Fruit fly (Drosophila melanogaster) whole organism, wandering third instar larva: ENCODE results near the gene Lgr1.

Source experiments
- Abd-B ChIP-seq: fragments of >200 bp; optimal IDR thresholded peaks from 2 replicates; lab custom pipeline; 2017; ENCODE audit warnings: missing biosample characterization, missing genetic modification characterization
- CG32264 ChIP-seq: fragments of 200-800 bp; sonication (Bioruptor generic); optimal IDR thresholded peaks from 2 replicates; lab custom pipeline; 2016; ENCODE audit warnings: missing biosample characterization, missing genetic modification characterization
- CG9705 ChIP-seq: fragments of 200-800 bp; sonication (Bioruptor generic); optimal IDR thresholded peaks from 2 replicates; lab custom pipeline; 2018; ENCODE audit warnings: missing biosample characterization, mild to moderate bottlenecking, missing genetic modification characterization
- CrebA ChIP-seq: fragments of 200-800 bp; sonication (Bioruptor generic); optimal IDR thresholded peaks from 2 replicates; lab custom pipeline; 2016; ENCODE audit warnings: missing biosample characterization, mild to moderate bottlenecking, missing genetic modification characterization, borderline replicate concordance
- Dfd ChIP-seq: fragments of >200 bp; optimal IDR thresholded peaks from 2 replicates; lab custom pipeline; 2017; ENCODE audit warnings: missing biosample characterization, missing genetic modification characterization
- Dif ChIP-seq: fragments of 200-275, 200-300 bp; sonication (Bioruptor generic); optimal IDR thresholded peaks from 2 replicates; lab custom pipeline; 2018; ENCODE audit warnings: missing biosample characterization, missing genetic modification characterization; ENCODE audit not compliant: partially characterized antibody
- GATAd ChIP-seq: sonication (Bioruptor generic); optimal IDR thresholded peaks from 2 replicates; lab custom pipeline; 2016; ENCODE audit warnings: missing biosample characterization, missing genetic modification characterization
- HLH106 ChIP-seq: fragments of 200-800 bp; optimal IDR thresholded peaks from 3 replicates; lab custom pipeline; 2019; ENCODE audit warnings: missing biosample characterization, mild to moderate bottlenecking, missing genetic modification characterization, moderate library complexity
- Hnf4 ChIP-seq: fragments of 200-800 bp; sonication (Bioruptor generic); optimal IDR thresholded peaks from 2 replicates; lab custom pipeline; 2016; ENCODE audit warnings: missing biosample characterization, mild to moderate bottlenecking, missing genetic modification characterization
- Hr78 ChIP-seq: fragments of >200 bp; optimal IDR thresholded peaks from 2 replicates; lab custom pipeline; 2017; ENCODE audit warnings: missing biosample characterization, missing genetic modification characterization
- Hr83 ChIP-seq: fragments of 200-300 bp; sonication (Bioruptor generic); optimal IDR thresholded peaks from 2 replicates; lab custom pipeline; 2016; ENCODE audit warnings: missing biosample characterization, mild to moderate bottlenecking, missing genetic modification characterization, moderate library complexity; ENCODE audit not compliant: poor library complexity, severe bottlenecking
- Jra ChIP-seq: sonication (Bioruptor generic); optimal IDR thresholded peaks from 2 replicates; lab custom pipeline; 2016; ENCODE audit warnings: missing biosample characterization, missing genetic modification characterization
- Mio ChIP-seq: sonication (Bioruptor generic); optimal IDR thresholded peaks from 2 replicates; lab custom pipeline; 2016; ENCODE audit warnings: missing biosample characterization, missing genetic modification characterization
- Myc ChIP-seq: fragments of >200 bp; optimal IDR thresholded peaks from 2 replicates; lab custom pipeline; 2017
- N ChIP-seq: fragments of >200 bp; optimal IDR thresholded peaks from 2 replicates; lab custom pipeline; 2018; ENCODE audit warnings: missing biosample characterization, missing external identifiers, missing genetic modification characterization
- OdsH ChIP-seq: fragments of 200-800 bp; sonication (Bioruptor generic); optimal IDR thresholded peaks from 2 replicates; lab custom pipeline; 2016; ENCODE audit warnings: missing biosample characterization, mild to moderate bottlenecking, missing genetic modification characterization
- Rel ChIP-seq, 2 experiments: fragments of 200-800 bp; sonication (Bioruptor generic) in 1 of 2; optimal IDR thresholded peaks; 2 replicates in 1 of 2; 3 replicates in 1 of 2; lab custom pipeline; 2016 to 2019; ENCODE audit warnings: mild to moderate bottlenecking in 2 of 2, missing biosample characterization in 2 of 2, missing genetic modification characterization in 2 of 2, moderate library complexity in 1 of 2
- Sp1 ChIP-seq: fragments of 200-800 bp; sonication (Bioruptor generic); optimal IDR thresholded peaks from 3 replicates; lab custom pipeline; 2019; ENCODE audit warnings: missing biosample characterization, mild to moderate bottlenecking, missing genetic modification characterization, moderate library complexity
- brk ChIP-seq: fragments of 200-800 bp; sonication (Bioruptor generic); optimal IDR thresholded peaks from 2 replicates; lab custom pipeline; 2016; ENCODE audit warnings: missing biosample characterization, mild to moderate bottlenecking, missing genetic modification characterization
- dl ChIP-seq, 2 experiments: fragments of 175-275, 200-275 bp in 1 of 2; fragments of 200-275 bp in 1 of 2; sonication (Bioruptor generic); optimal IDR thresholded peaks; lab custom pipeline; 2018; ENCODE audit warnings: mild to moderate bottlenecking in 2 of 2, missing biosample characterization in 2 of 2, missing genetic modification characterization in 2 of 2, moderate library complexity in 2 of 2; ENCODE audit not compliant: partially characterized antibody in 2 of 2, insufficient read depth in 1 of 2
- dmrt93B ChIP-seq: fragments of 200-800 bp; sonication (Bioruptor generic); optimal IDR thresholded peaks from 2 replicates; lab custom pipeline; 2018; ENCODE audit warnings: missing biosample characterization, mild to moderate bottlenecking, missing genetic modification characterization
- dsf ChIP-seq: sonication (Bioruptor generic); optimal IDR thresholded peaks from 2 replicates; lab custom pipeline; 2016; ENCODE audit warnings: missing biosample characterization, missing genetic modification characterization, borderline replicate concordance
- ey ChIP-seq: fragments of 200-800 bp; sonication (Bioruptor generic); optimal IDR thresholded peaks from 2 replicates; lab custom pipeline; 2016; ENCODE audit warnings: missing biosample characterization, missing genetic modification characterization
- foxo ChIP-seq, 2 experiments: fragments of 200-800 bp; sonication (Bioruptor generic); optimal IDR thresholded peaks; 2 replicates in 1 of 2; 3 replicates in 1 of 2; lab custom pipeline; 2016 to 2017; ENCODE audit warnings: missing biosample characterization in 2 of 2, missing genetic modification characterization in 2 of 2
- h ChIP-seq: fragments of 200-800 bp; sonication (Bioruptor generic); optimal IDR thresholded peaks from 3 replicates; lab custom pipeline; 2016; ENCODE audit warnings: missing biosample characterization, mild to moderate bottlenecking, missing genetic modification characterization
- jim ChIP-seq: fragments of 175-275, 200-325 bp; sonication (Bioruptor generic); optimal IDR thresholded peaks from 2 replicates; lab custom pipeline; 2016; ENCODE audit warnings: missing biosample characterization, mild to moderate bottlenecking, missing genetic modification characterization
- lola ChIP-seq: fragments of >200 bp; optimal IDR thresholded peaks from 2 replicates; lab custom pipeline; 2017; ENCODE audit warnings: missing biosample characterization, missing genetic modification characterization
- pan ChIP-seq: fragments of >200 bp; optimal IDR thresholded peaks from 2 replicates; lab custom pipeline; 2017
- sage ChIP-seq: fragments of 200-800 bp; sonication (Bioruptor generic); optimal IDR thresholded peaks from 2 replicates; lab custom pipeline; 2016; ENCODE audit warnings: missing biosample characterization, mild to moderate bottlenecking, missing genetic modification characterization
- sv ChIP-seq: fragments of 200-800 bp; sonication (Bioruptor generic); optimal IDR thresholded peaks from 3 replicates; lab custom pipeline; 2016; ENCODE audit warnings: missing biosample characterization, missing genetic modification characterization
- tai ChIP-seq: sonication (Bioruptor generic); optimal IDR thresholded peaks from 2 replicates; lab custom pipeline; 2016; ENCODE audit warnings: missing biosample characterization, missing genetic modification characterization
- usp ChIP-seq: fragments of >200 bp; optimal IDR thresholded peaks from 2 replicates; lab custom pipeline; 2017; ENCODE audit warnings: missing biosample characterization, missing genetic modification characterization
- woc ChIP-seq: sonication (Bioruptor generic); optimal IDR thresholded peaks from 2 replicates; lab custom pipeline; 2016; ENCODE audit warnings: missing biosample characterization, mild to moderate bottlenecking, missing genetic modification characterization

Gene Lgr1

DNA sequence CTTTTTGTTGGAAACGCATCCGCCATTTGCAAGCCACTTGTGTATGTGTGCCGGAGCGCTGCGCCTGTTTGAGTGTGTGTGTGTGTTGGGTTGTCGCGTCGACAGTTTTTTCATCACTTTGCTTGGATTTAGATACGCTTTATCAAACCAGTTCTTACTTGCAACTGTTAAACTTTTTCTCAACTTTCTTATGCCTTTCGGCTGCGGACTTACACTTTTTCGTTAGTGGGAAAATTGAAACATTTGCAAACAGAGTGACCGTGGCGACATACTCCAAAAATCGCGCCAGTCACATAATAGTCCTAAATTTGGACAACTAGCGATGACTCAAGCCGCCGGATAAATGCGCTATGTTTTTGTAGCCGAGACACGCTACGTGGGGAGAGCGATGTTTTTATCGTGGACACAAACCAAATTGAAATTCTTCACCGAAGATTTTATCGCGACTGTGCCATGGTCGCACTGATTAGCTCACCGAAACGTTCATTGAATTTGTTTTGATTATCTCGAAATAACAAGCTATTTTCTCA is 43.3 kb upstream of the Lgr1 start, which contains the start of the genes alt and CG7655 (continued):
- no peak for TF ChIP-seq GATAd (GFP tag; lab: Kevin White, UChicago)
- no peak for TF ChIP-seq CG9705 (GFP tag; lab: Kevin White, UChicago)
- no peak for TF ChIP-seq Abd-B (GFP tag; lab: Kevin White, UChicago)

DNA sequence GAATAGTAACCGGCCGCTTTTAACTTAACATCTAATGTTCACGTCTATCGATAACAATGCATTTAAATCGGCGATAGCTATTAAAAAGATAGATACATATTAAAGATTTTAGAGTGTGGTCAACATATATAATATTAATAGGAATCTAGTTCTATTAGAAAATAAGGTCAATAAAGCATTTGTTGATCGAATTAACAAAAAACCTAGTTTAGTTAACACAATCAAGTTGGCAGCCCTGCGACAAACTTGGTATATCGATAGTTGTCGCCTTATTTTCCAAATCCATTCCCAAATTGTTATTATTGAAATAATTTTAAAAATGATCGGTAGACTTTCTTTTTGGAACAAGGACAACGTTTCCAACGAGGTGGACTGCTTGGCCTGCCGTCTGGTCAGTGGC is 40.7 kb upstream of the Lgr1 start, which contains the start of the genes CG31251 and CG31360:
TSS of gene CG31251 (minus strand) at position 62 of the 400 bp plus-strand sequence.
TSS of gene CG31360 (plus strand) at position 244 of the 400 bp plus-strand sequence.
- TF ChIP-seq dsf (GFP tag; lab: Kevin White, UChicago), result no peak
- TF ChIP-seq HLH106 (tag; lab: Kevin White, UChicago), result peak; percentile 20
- TF ChIP-seq jim (GFP tag; lab: Kevin White, UChicago), result no peak
- TF ChIP-seq Jra (GFP tag; lab: Kevin White, UChicago), result peak; percentile 56
- TF ChIP-seq sage (GFP tag; lab: Kevin White, UChicago), result peak; percentile 49
- TF ChIP-seq h (GFP tag; lab: Kevin White, UChicago), result no peak
- no peak for TF ChIP-seq Mio
- no peak for TF ChIP-seq dl (GFP tag; optimal IDR thresholded peaks at IDR 0.05; lab: Kevin White, UChicago; ENCODE audit: insufficient read depth in 1 of 2, partially characterized antibody in 2 of 2)
- no peak for TF ChIP-seq dmrt93B (GFP tag; lab: Kevin White, UChicago)
- TF ChIP-seq Myc (lab: Kevin White, UChicago), result peak; percentile 11
- TF ChIP-seq Dif (GFP tag; lab: Kevin White, UChicago), result no peak
- TF ChIP-seq brk (GFP tag; lab: Kevin White, UChicago), result no peak
- TF ChIP-seq tai (GFP tag; lab: Kevin White, UChicago), result no peak
- TF ChIP-seq woc (GFP tag; lab: Kevin White, UChicago), result no peak

DNA sequence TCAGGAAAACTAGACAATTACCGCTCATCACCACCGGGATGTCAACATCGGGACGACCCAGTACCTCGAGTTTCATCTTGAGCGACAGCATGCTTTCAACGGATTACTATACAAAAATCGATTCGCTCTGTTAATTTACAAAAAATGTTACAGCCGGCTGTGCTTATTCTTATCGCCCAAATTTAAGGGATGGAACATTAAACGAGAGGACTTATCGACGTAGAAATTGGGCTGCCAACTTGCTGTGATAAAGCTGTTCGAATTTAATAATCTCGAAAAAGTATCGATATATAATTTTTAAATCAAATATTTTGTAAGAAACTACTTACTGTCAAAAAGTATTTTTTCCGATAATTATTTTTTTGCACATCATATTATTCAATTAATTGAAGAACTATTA is 38.7 kb upstream of the Lgr1 start, which contains the start of gene CG31249:
TSS of gene CG31249 (minus strand) at position 197 of the 400 bp plus-strand sequence.
- TF ChIP-seq usp (no peak), ey (GFP tag; lab: Kevin White, UChicago) (peak; percentile 15), foxo (GFP tag; optimal IDR thresholded peaks at IDR 0.05; lab: Kevin White, UChicago) (no peak), Hnf4 (no peak), CG9705 (GFP tag; lab: Kevin White, UChicago) (no peak), Dfd (GFP tag; lab: Kevin White, UChicago) (no peak), OdsH (GFP tag; lab: Kevin White, UChicago) (no peak), Rel (GFP tag; optimal IDR thresholded peaks at IDR 0.05; lab: Kevin White, UChicago) (no peak), Rel (tag; optimal IDR thresholded peaks at IDR 0.05; lab: Kevin White, UChicago) (peak; percentile 71), dsf (GFP tag; lab: Kevin White, UChicago) (no peak), tai (GFP tag; lab: Kevin White, UChicago) (no peak), Hr83 (GFP tag; lab: Kevin White, UChicago) (no peak), sv (no peak), HLH106 (tag; lab: Kevin White, UChicago) (peak; percentile 43), woc (GFP tag; lab: Kevin White, UChicago) (no peak)

DNA sequence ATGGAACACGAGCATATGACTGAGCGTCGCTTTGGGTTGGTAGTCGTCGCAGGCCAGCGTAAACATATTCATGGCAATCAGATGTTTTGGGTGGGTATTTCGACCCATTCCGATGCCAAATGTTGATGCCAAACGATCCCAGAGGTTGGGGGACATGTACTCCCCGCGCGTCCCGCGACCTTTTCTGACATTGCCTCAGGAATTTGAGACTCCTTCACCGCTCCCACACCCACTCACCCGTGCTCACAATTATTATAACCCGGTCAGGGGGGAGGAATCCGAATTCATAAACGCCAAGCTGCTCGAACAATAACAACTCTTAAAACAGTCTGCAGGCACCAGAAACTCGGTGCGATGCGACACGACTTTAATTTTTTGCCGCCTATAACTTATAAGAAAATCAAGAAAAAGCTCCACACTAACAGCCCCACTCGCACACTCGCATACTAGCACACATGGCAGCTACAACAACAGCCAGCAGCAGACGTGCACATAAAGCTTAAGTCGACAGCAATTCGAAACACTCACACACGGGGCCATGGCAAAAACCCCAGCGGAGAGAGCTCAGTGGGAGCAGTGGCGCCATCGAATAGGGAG is 25.6 kb upstream of the Lgr1 start:
- TF ChIP-seq HLH106 (tag; lab: Kevin White, UChicago) (no peak), GATAd (GFP tag; lab: Kevin White, UChicago) (no peak), Rel (GFP tag; optimal IDR thresholded peaks at IDR 0.05; lab: Kevin White, UChicago) (peak; percentile 89), Rel (tag; optimal IDR thresholded peaks at IDR 0.05; lab: Kevin White, UChicago) (no peak), pan (lab: Kevin White, UChicago) (no peak), Dfd (GFP tag; lab: Kevin White, UChicago) (no peak), Dif (GFP tag; lab: Kevin White, UChicago) (peak; percentile 57), Hr83 (GFP tag; lab: Kevin White, UChicago) (peak; percentile 76), OdsH (GFP tag; lab: Kevin White, UChicago) (no peak), CG9705 (GFP tag; lab: Kevin White, UChicago) (no peak)

DNA sequence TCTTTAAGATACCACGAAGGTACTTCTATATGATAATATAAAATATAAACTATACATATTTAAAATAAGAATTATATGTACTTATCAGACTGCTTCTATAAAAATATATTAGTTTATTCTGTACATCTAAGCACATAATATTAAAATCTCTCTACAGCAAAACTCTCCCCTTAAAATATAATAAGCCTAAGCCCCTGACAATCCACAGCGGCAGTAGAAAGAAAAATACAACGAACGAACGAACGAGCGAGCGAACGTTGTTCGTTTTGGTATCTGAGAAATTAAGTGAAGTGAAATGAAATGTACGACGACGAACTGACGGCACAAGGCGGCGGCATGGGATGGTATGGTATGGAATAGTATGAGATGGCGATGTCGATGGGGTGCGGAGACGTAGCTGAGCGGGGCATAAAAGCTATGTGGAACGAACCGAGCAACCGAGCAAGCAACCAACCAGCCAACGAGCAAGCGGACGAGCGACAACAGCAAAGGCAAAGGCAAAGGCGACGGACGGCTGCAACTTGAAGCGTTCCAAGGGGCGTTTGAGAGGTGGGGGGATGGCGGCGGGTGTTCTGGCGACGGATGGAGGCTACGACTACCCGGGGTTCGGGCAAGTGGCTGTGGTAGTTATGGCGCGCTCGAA is 25.0 kb upstream of the Lgr1 start:
- TF ChIP-seq Mio, result no peak
- TF ChIP-seq Dif (GFP tag; lab: Kevin White, UChicago), result peak; percentile 47
- peak; percentile 97 for TF ChIP-seq brk (GFP tag; lab: Kevin White, UChicago)
- TF ChIP-seq h (GFP tag; lab: Kevin White, UChicago), result peak; percentile 91
- peak; percentile 67 for TF ChIP-seq CG32264 (GFP tag; lab: Kevin White, UChicago)
- peak; percentile 97 for TF ChIP-seq CG9705 (GFP tag; lab: Kevin White, UChicago)
- TF ChIP-seq dsf (GFP tag; lab: Kevin White, UChicago), result no peak
- TF ChIP-seq jim (GFP tag; lab: Kevin White, UChicago), result no peak
- TF ChIP-seq Sp1, result peak; percentile 99
- TF ChIP-seq dl (GFP tag; optimal IDR thresholded peaks at IDR 0.05; lab: Kevin White, UChicago; ENCODE audit: insufficient read depth in 1 of 2, partially characterized antibody in 2 of 2), result peak; percentile 14 to 67
- peak; percentile 91 for TF ChIP-seq sage (GFP tag; lab: Kevin White, UChicago)
- no peak for TF ChIP-seq N (GFP tag; lab: Kevin White, UChicago)
- no peak for TF ChIP-seq Hnf4
- peak in 1 of 2 experiments; percentile 99 for TF ChIP-seq foxo (GFP tag; optimal IDR thresholded peaks at IDR 0.05; lab: Kevin White, UChicago)
- TF ChIP-seq OdsH (GFP tag; lab: Kevin White, UChicago), result peak; percentile 99
- TF ChIP-seq GATAd (GFP tag; lab: Kevin White, UChicago), result no peak
- TF ChIP-seq CrebA (GFP tag; lab: Kevin White, UChicago), result no peak
- peak; percentile 82 for TF ChIP-seq woc (GFP tag; lab: Kevin White, UChicago)
- no peak for TF ChIP-seq Myc (lab: Kevin White, UChicago)
- no peak for TF ChIP-seq lola (GFP tag; lab: Kevin White, UChicago)
- no peak for TF ChIP-seq tai (GFP tag; lab: Kevin White, UChicago)
- TF ChIP-seq usp, result no peak
- TF ChIP-seq Hr78 (GFP tag; lab: Kevin White, UChicago), result no peak
